Worm (Caenorhabditis elegans): ENCODE measurements around the gene fbxa-2.

- TF ChIP-seq lin-13 (GFP tag; optimal IDR thresholded peaks at IDR 0.05) = no peak
- TF ChIP-seq snpc-4 (tag; optimal IDR thresholded peaks at IDR 0.05) = no peak
- no peak for TF ChIP-seq C34F6.9 (tag; optimal IDR thresholded peaks at IDR 0.05)
Observed at ce11 chrV:16298669-16299068, 29.2 kb upstream of the fbxa-2 start, which contains the start of gene srbc-84.
